Worm (Caenorhabditis elegans) whole organism, L4 larva: ENCODE results near the gene Y62H9A.2.
A peak's percentile ranks its signal among the peaks of the same experiment; 100 is the strongest.

Source experiments
- D1046.2 ChIP-seq: fragments of 200-800 bp; sonication (Bioruptor generic); IDR thresholded peaks from 2 replicates; pipeline ENCODE4 v1.3.6; 2022; ENCODE audit warnings: missing genetic modification characterization, missing compliant biosample characterization
- F10B5.3 ChIP-seq: sonication (generic microtip); optimal IDR thresholded peaks from 2 replicates; lab custom pipeline; 2016; ENCODE audit warnings: mild to moderate bottlenecking, missing genetic modification characterization, missing compliant biosample characterization
- F37D6.2 ChIP-seq: sonication (generic microtip); optimal IDR thresholded peaks from 2 replicates; lab custom pipeline; 2016; ENCODE audit warnings: mild to moderate bottlenecking, missing genetic modification characterization, missing compliant biosample characterization
- F44E2.7 ChIP-seq: fragments of 200-800 bp; sonication (Bioruptor generic); IDR thresholded peaks from 2 replicates; pipeline ENCODE4 v2.1.2; 2022; ENCODE audit warnings: missing genetic modification characterization, missing compliant biosample characterization
- T20F7.1 ChIP-seq: fragments of 200-800 bp; sonication (Bioruptor generic); optimal IDR thresholded peaks from 2 replicates; lab custom pipeline; 2018; ENCODE audit warnings: mild to moderate bottlenecking, missing genetic modification characterization, missing compliant biosample characterization
- Y105C5A.15 ChIP-seq: fragments of 200-800 bp; sonication (Bioruptor generic); IDR thresholded peaks from 2 replicates; pipeline ENCODE4 v1.3.6; 2022; ENCODE audit warnings: missing genetic modification characterization, missing compliant biosample characterization
- Y48G9A.11 ChIP-seq: fragments of 200-800 bp; sonication (Bioruptor generic); IDR thresholded peaks from 2 replicates; pipeline ENCODE4 v1.3.6; 2022; ENCODE audit warnings: missing genetic modification reagents, missing genetic modification characterization, missing compliant biosample characterization
- Y5F2A.4 ChIP-seq: fragments of 200-800 bp; sonication (Bioruptor generic); optimal IDR thresholded peaks from 2 replicates; lab custom pipeline; 2018; ENCODE audit warnings: mild to moderate bottlenecking, missing genetic modification characterization, missing compliant biosample characterization
- ZK546.5 ChIP-seq, 2 experiments: sonication (generic microtip); optimal IDR thresholded peaks; 2 replicates each; lab custom pipeline; 2017; ENCODE audit warnings: missing biosample characterization in 2 of 2, missing genetic modification characterization in 2 of 2
- aly-2 ChIP-seq: sonication (generic microtip); optimal IDR thresholded peaks from 2 replicates; lab custom pipeline; 2018; ENCODE audit warnings: missing biosample characterization, missing genetic modification characterization
- ceh-28 ChIP-seq: fragments of 150-350 bp; optimal IDR thresholded peaks from 2 replicates; lab custom pipeline; 2014; ENCODE audit warnings: missing biosample characterization, missing genetic modification reagents, missing genetic modification characterization
- daf-12 ChIP-seq: fragments of 150-350 bp; optimal IDR thresholded peaks from 2 replicates; lab custom pipeline; 2014; ENCODE audit warnings: missing biosample characterization, missing genetic modification reagents, missing genetic modification characterization
- daf-19 ChIP-seq: fragments of 200-800 bp; sonication (Bioruptor generic); conservative IDR thresholded peaks from 2 replicates; pipeline ENCODE4 v1.3.6; 2022; ENCODE audit warnings: missing genetic modification characterization, missing compliant biosample characterization
- daf-8 ChIP-seq: fragments of 200-800 bp; sonication (Bioruptor generic); IDR thresholded peaks from 2 replicates; pipeline ENCODE4 v1.3.6; 2022; ENCODE audit warnings: missing genetic modification characterization, missing compliant biosample characterization
- dmd-6 ChIP-seq: fragments of 200-800 bp; sonication (Bioruptor generic); IDR thresholded peaks from 2 replicates; pipeline ENCODE4 v1.3.6; 2022; ENCODE audit warnings: missing genetic modification reagents, missing genetic modification characterization, missing compliant biosample characterization
- dpl-1 ChIP-seq: fragments of 150-350 bp; optimal IDR thresholded peaks from 2 replicates; lab custom pipeline; 2014; ENCODE audit warnings: missing biosample characterization, missing genetic modification reagents, missing genetic modification characterization
- dve-1 ChIP-seq: sonication (generic microtip); optimal IDR thresholded peaks from 2 replicates; lab custom pipeline; 2017; ENCODE audit warnings: antibody characterized with exemption, mild to moderate bottlenecking, missing genetic modification characterization, missing compliant biosample characterization; ENCODE audit not compliant: insufficient read depth
- egl-27 ChIP-seq: sonication (generic microtip); optimal IDR thresholded peaks from 3 replicates; lab custom pipeline; 2017; ENCODE audit warnings: missing biosample characterization, missing genetic modification reagents, missing genetic modification characterization
- fos-1 ChIP-seq: fragments of 150-350 bp; optimal IDR thresholded peaks from 2 replicates; lab custom pipeline; 2014; ENCODE audit warnings: missing biosample characterization, missing genetic modification characterization
- gei-8 ChIP-seq: fragments of 200-800 bp; sonication (Bioruptor generic); optimal IDR thresholded peaks from 2 replicates; lab custom pipeline; 2018; ENCODE audit warnings: mild to moderate bottlenecking, missing genetic modification characterization, missing compliant biosample characterization
- hlh-30 ChIP-seq: sonication (generic microtip); optimal IDR thresholded peaks from 2 replicates; lab custom pipeline; 2017; ENCODE audit warnings: antibody characterized with exemption, mild to moderate bottlenecking, missing genetic modification characterization, missing compliant biosample characterization; ENCODE audit not compliant: insufficient read depth
- hmg-1.1 ChIP-seq: fragments of 200-800 bp; sonication (Bioruptor generic); IDR thresholded peaks from 2 replicates; pipeline ENCODE4 v1.3.6; 2022; ENCODE audit warnings: missing genetic modification reagents, missing genetic modification characterization, missing compliant biosample characterization
- jun-1 ChIP-seq: fragments of 150-350 bp; optimal IDR thresholded peaks from 2 replicates; lab custom pipeline; 2014; ENCODE audit warnings: missing biosample characterization, missing genetic modification reagents, missing genetic modification characterization
- lim-7 ChIP-seq: fragments of 200-800 bp; sonication (Bioruptor generic); IDR thresholded peaks from 2 replicates; pipeline ENCODE4 v1.3.6; 2022; ENCODE audit warnings: missing genetic modification characterization, missing compliant biosample characterization
- lin-13 ChIP-seq: fragments of 150-350 bp; optimal IDR thresholded peaks from 2 replicates; lab custom pipeline; 2014; ENCODE audit warnings: missing biosample characterization, missing genetic modification reagents, missing genetic modification characterization
- lin-39 ChIP-seq: fragments of 150-350 bp; optimal IDR thresholded peaks from 2 replicates; lab custom pipeline; 2014; ENCODE audit warnings: missing biosample characterization, missing genetic modification reagents, missing genetic modification characterization
- lir-3 ChIP-seq: sonication (generic microtip); optimal IDR thresholded peaks from 2 replicates; lab custom pipeline; 2016; ENCODE audit warnings: mild to moderate bottlenecking, missing genetic modification characterization, missing compliant biosample characterization
- lsy-2 ChIP-seq, 2 experiments: fragments of 150-350 bp in 1 of 2; sonication (generic microtip) in 1 of 2; optimal IDR thresholded peaks; 2 replicates each; lab custom pipeline; 2014 to 2017; ENCODE audit warnings: missing biosample characterization in 2 of 2, missing genetic modification characterization in 2 of 2
- madf-9 ChIP-seq: fragments of 200-800 bp; sonication (Bioruptor generic); conservative IDR thresholded peaks from 2 replicates; pipeline ENCODE4 v1.3.6; 2022; ENCODE audit warnings: missing genetic modification reagents, missing genetic modification characterization, missing compliant biosample characterization
- mdt-29 ChIP-seq: fragments of 200-800 bp; sonication (Bioruptor generic); IDR thresholded peaks from 2 replicates; pipeline ENCODE4 v1.3.6; 2022; ENCODE audit warnings: missing genetic modification reagents, missing genetic modification characterization, missing compliant biosample characterization
- mes-2 ChIP-seq: sonication (generic microtip); optimal IDR thresholded peaks from 2 replicates; lab custom pipeline; 2016; ENCODE audit warnings: missing genotype, mild to moderate bottlenecking, missing genetic modification characterization, missing compliant biosample characterization; ENCODE audit not compliant: poor library complexity, severe bottlenecking
- mxl-2 ChIP-seq: fragments of 200-800 bp; sonication (Bioruptor generic); conservative IDR thresholded peaks from 2 replicates; pipeline ENCODE4 v1.3.6; 2022; ENCODE audit warnings: missing genetic modification reagents, missing genetic modification characterization, missing compliant biosample characterization
- mxl-3 ChIP-seq: fragments of 200-800 bp; sonication (Bioruptor generic); optimal IDR thresholded peaks from 2 replicates; lab custom pipeline; 2018; ENCODE audit warnings: mild to moderate bottlenecking, missing genetic modification characterization, missing compliant biosample characterization
- nhr-102 ChIP-seq: sonication (generic microtip); optimal IDR thresholded peaks from 2 replicates; lab custom pipeline; 2016; ENCODE audit warnings: mild to moderate bottlenecking, missing genetic modification characterization, moderate library complexity, missing compliant biosample characterization
- nhr-41 ChIP-seq: fragments of 200-800 bp; sonication (Bioruptor generic); IDR thresholded peaks from 2 replicates; pipeline ENCODE4 v1.3.6; 2022; ENCODE audit warnings: missing genetic modification reagents, missing genetic modification characterization, missing compliant biosample characterization
- nhr-42 ChIP-seq: fragments of 200-800 bp; sonication (Bioruptor generic); IDR thresholded peaks from 2 replicates; pipeline ENCODE4 v1.3.6; 2022; ENCODE audit warnings: missing genetic modification characterization, missing compliant biosample characterization
- nhr-77 ChIP-seq: fragments of 150-350 bp; optimal IDR thresholded peaks from 2 replicates; lab custom pipeline; 2014; ENCODE audit warnings: missing biosample characterization, missing genetic modification characterization
- pha-4 ChIP-seq, 2 experiments: fragments of 150-350 bp in 1 of 2; fragments of 200-800 bp in 1 of 2; sonication (Bioruptor generic) in 1 of 2; IDR thresholded peaks in 1 of 2; optimal IDR thresholded peaks in 1 of 2; 2 replicates each; pipeline versions ENCODE4 v1.3.6 to Lab custom; 2014 to 2022; ENCODE audit warnings: missing genetic modification characterization in 2 of 2, missing genetic modification reagents in 2 of 2, missing biosample characterization in 1 of 2, missing compliant biosample characterization in 1 of 2
- set-16 ChIP-seq: fragments of 200-800 bp; sonication (Bioruptor generic); IDR thresholded peaks from 2 replicates; pipeline ENCODE4 v1.3.6; 2022; ENCODE audit warnings: missing genetic modification reagents, missing genetic modification characterization, missing compliant biosample characterization
- skn-1 ChIP-seq: fragments of 150-350 bp; optimal IDR thresholded peaks from 2 replicates; lab custom pipeline; 2014; ENCODE audit warnings: missing biosample characterization, missing genetic modification characterization
- snpc-4 ChIP-seq: fragments of 150-350 bp; optimal IDR thresholded peaks from 2 replicates; lab custom pipeline; 2014; ENCODE audit warnings: missing biosample characterization, missing genetic modification characterization
- spr-1 ChIP-seq: sonication (generic microtip); optimal IDR thresholded peaks from 2 replicates; lab custom pipeline; 2016; ENCODE audit warnings: mild to moderate bottlenecking, missing genetic modification characterization, missing compliant biosample characterization
- spr-3 ChIP-seq: fragments of 200-800 bp; sonication (Bioruptor generic); optimal IDR thresholded peaks from 2 replicates; lab custom pipeline; 2018; ENCODE audit warnings: mild to moderate bottlenecking, missing genetic modification characterization, missing compliant biosample characterization
- tag-97 ChIP-seq: fragments of 200-800 bp; sonication (Bioruptor generic); IDR thresholded peaks from 2 replicates; pipeline ENCODE4 v1.3.6; 2022; ENCODE audit warnings: missing genetic modification characterization, missing compliant biosample characterization
- tra-1 ChIP-seq: fragments of 200-800 bp; sonication (Bioruptor generic); IDR thresholded peaks from 2 replicates; pipeline ENCODE4 v1.3.6; 2022; ENCODE audit warnings: missing genetic modification reagents, missing genetic modification characterization, missing compliant biosample characterization
- unc-62 ChIP-seq, 3 experiments: fragments of 150-350 bp in 1 of 3; sonication (generic microtip); optimal IDR thresholded peaks in 2 of 3; peaks in 1 of 3; 1 replicate in 1 of 3; 2 replicates in 2 of 3; lab custom pipeline; 2014 to 2017; ENCODE audit warnings: missing biosample characterization in 3 of 3, missing genetic modification characterization in 3 of 3, missing genetic modification reagents in 3 of 3, missing genotype in 1 of 3
- vab-7 ChIP-seq: fragments of 200-800 bp; sonication (Bioruptor generic); IDR thresholded peaks from 2 replicates; pipeline ENCODE4 v1.3.6; 2022; ENCODE audit warnings: missing genetic modification reagents, missing genetic modification characterization, missing compliant biosample characterization
- zfp-2 ChIP-seq: sonication (generic microtip); optimal IDR thresholded peaks from 2 replicates; lab custom pipeline; 2016; ENCODE audit warnings: mild to moderate bottlenecking, missing genetic modification characterization, missing compliant biosample characterization
- zip-11 ChIP-seq: fragments of 200-800 bp; sonication (Bioruptor generic); IDR thresholded peaks from 2 replicates; pipeline ENCODE4 v1.3.6; 2022; ENCODE audit warnings: missing genetic modification characterization, missing compliant biosample characterization
- zip-2 ChIP-seq: fragments of 150-350 bp; optimal IDR thresholded peaks from 2 replicates; lab custom pipeline; 2014; ENCODE audit warnings: missing biosample characterization, missing genetic modification characterization
- ztf-11 ChIP-seq: fragments of 150-350 bp; optimal IDR thresholded peaks from 2 replicates; lab custom pipeline; 2014; ENCODE audit warnings: missing biosample characterization, missing genetic modification characterization

The Y62H9A.2 gene

ce11 chrX:11924158-11924557 lies 46.1 kb upstream of the Y62H9A.2 start, which contains the start of gene F55G7.1 (continued):
- no peak for TF ChIP-seq mdt-29 (GFP tag; lab: Robert Waterston, UW)
- TF ChIP-seq vab-7 (GFP tag; lab: Robert Waterston, UW), result no peak
- no peak for TF ChIP-seq zfp-2
- no peak for TF ChIP-seq set-16 (GFP tag; lab: Robert Waterston, UW)
- no peak for TF ChIP-seq lim-7 (GFP tag; lab: Robert Waterston, UW)
- TF ChIP-seq Y48G9A.11 (GFP tag; lab: Robert Waterston, UW), result no peak
- TF ChIP-seq tra-1, result no peak
- peak; percentile 85 for TF ChIP-seq mes-2
- TF ChIP-seq mxl-3 (GFP tag; lab: Kevin White, UChicago), result peak; percentile 73
- no peak for TF ChIP-seq lin-39 (tag; lab: Kevin White, UChicago)
- TF ChIP-seq mxl-2, result no peak
- TF ChIP-seq nhr-42 (GFP tag; lab: Robert Waterston, UW), result peak; percentile 60; the same call in 1 of the 2 replicates
- TF ChIP-seq nhr-77 (tag; lab: Kevin White, UChicago), result peak; percentile 62
- TF ChIP-seq fos-1 (tag; lab: Kevin White, UChicago), result no peak
- no peak for TF ChIP-seq dpl-1
- peak; percentile 6 for TF ChIP-seq hlh-30
- TF ChIP-seq ZK546.5 (tag; optimal IDR thresholded peaks at IDR 0.05; lab: Kevin White, UChicago), result no peak
- TF ChIP-seq lsy-2 (tag; optimal IDR thresholded peaks at IDR 0.05; lab: Kevin White, UChicago), result peak in 1 of 2 experiments; percentile 14
- TF ChIP-seq D1046.2 (GFP tag; lab: Robert Waterston, UW), result no peak
- no peak for TF ChIP-seq nhr-41 (GFP tag; lab: Robert Waterston, UW)
- TF ChIP-seq lin-13 (GFP tag; lab: Kevin White, UChicago), result peak; percentile 51
- no peak; the same call in 1 of the 2 replicates for TF ChIP-seq pha-4 (GFP tag; IDR thresholded peaks at IDR 0.05; lab: Robert Waterston, UW)
- no peak for TF ChIP-seq pha-4 (tag; optimal IDR thresholded peaks at IDR 0.05; lab: Kevin White, UChicago)
- no peak for TF ChIP-seq tag-97 (GFP tag; lab: Robert Waterston, UW)
- TF ChIP-seq nhr-102 (tag; lab: Kevin White, UChicago), result peak; percentile 84
- TF ChIP-seq daf-12, result no peak
- no peak for TF ChIP-seq ceh-28
- TF ChIP-seq ztf-11 (tag; lab: Kevin White, UChicago), result no peak
- TF ChIP-seq Y5F2A.4 (GFP tag; lab: Kevin White, UChicago), result no peak
- no peak for TF ChIP-seq daf-8
- no peak for TF ChIP-seq lir-3 (tag; lab: Kevin White, UChicago)
- no peak for TF ChIP-seq gei-8 (GFP tag; lab: Kevin White, UChicago)
- peak; percentile 41 for TF ChIP-seq dmd-6 (GFP tag; lab: Robert Waterston, UW)
- TF ChIP-seq unc-62 (GFP tag; optimal IDR thresholded peaks at IDR 0.05 in 1 of 2; lab: Kevin White, UChicago), result peak in 1 of 2 experiments; percentile 95
- TF ChIP-seq unc-62 (tag; optimal IDR thresholded peaks at IDR 0.05; lab: Kevin White, UChicago), result no peak
- 0 out of 2 replicates have a peak, but pooled peaks have one; percentile 27 for TF ChIP-seq madf-9 (GFP tag; lab: Robert Waterston, UW)
- no peak for TF ChIP-seq zip-11
- TF ChIP-seq hmg-1.1 (GFP tag; lab: Robert Waterston, UW), result peak; percentile 86
- TF ChIP-seq F10B5.3 (tag; lab: Kevin White, UChicago), result peak; percentile 88
- peak; percentile 35 for TF ChIP-seq spr-1 (tag; lab: Kevin White, UChicago)
- TF ChIP-seq T20F7.1 (GFP tag; lab: Kevin White, UChicago), result peak; percentile 68
- peak; percentile 58 for TF ChIP-seq spr-3 (GFP tag; lab: Kevin White, UChicago)
- no peak for TF ChIP-seq daf-19 (GFP tag; lab: Robert Waterston, UW)
- TF ChIP-seq aly-2 (tag; lab: Kevin White, UChicago), result no peak
- no peak for TF ChIP-seq F44E2.7 (GFP tag; lab: Robert Waterston, UW)
- peak; percentile 71 for TF ChIP-seq dve-1 (tag; lab: Kevin White, UChicago)
- TF ChIP-seq F37D6.2 (tag; lab: Kevin White, UChicago), result peak; percentile 34
- no peak for TF ChIP-seq snpc-4 (tag; lab: Kevin White, UChicago)
- no peak for TF ChIP-seq Y105C5A.15 (GFP tag; lab: Robert Waterston, UW)
- peak; percentile 33 for TF ChIP-seq jun-1 (tag; lab: Kevin White, UChicago)
- TF ChIP-seq egl-27 (tag; lab: Kevin White, UChicago), result no peak
- TF ChIP-seq skn-1 (tag; lab: Kevin White, UChicago), result no peak
- TF ChIP-seq zip-2 (tag; lab: Kevin White, UChicago), result peak; percentile 50
